Worm (Caenorhabditis elegans) whole organism, L4/young adult: ENCODE measurements around the gene nspc-10.

Experiments used
- W03F9.2 ChIP-seq: fragments of 150-350 bp; optimal IDR thresholded peaks from 2 replicates; lab custom pipeline; 2014; ENCODE audit warnings: missing biosample characterization, missing genetic modification characterization
- dao-5 ChIP-seq: sonication (generic microtip); optimal IDR thresholded peaks from 2 replicates; lab custom pipeline; 2016; ENCODE audit warnings: missing genotype, missing genetic modification characterization, moderate library complexity, missing compliant biosample characterization

- TF ChIP-seq W03F9.2 (tag; lab: Kevin White, UChicago) (no peak), dao-5 (tag; lab: Kevin White, UChicago) (no peak)
Observed at ce11 chrX:12314395-12314794, 29.0 kb upstream of the nspc-10 start.
